Fruit fly (Drosophila melanogaster) whole organism, embryonic: ENCODE data around the gene CG15406.

ENCODE experiments used
- ATbp ChIP-seq: fragments of 200-800 bp; sonication (Bioruptor generic); optimal IDR thresholded peaks from 2 replicates; lab custom pipeline; 2017; ENCODE audit warnings: missing biosample characterization, mild to moderate bottlenecking, missing genetic modification characterization, missing genetic modification reagents
- Asciz ChIP-seq: fragments of 200-800 bp; sonication (Bioruptor generic); optimal IDR thresholded peaks from 2 replicates; lab custom pipeline; 2017; ENCODE audit warnings: missing biosample characterization, mild to moderate bottlenecking, missing genetic modification characterization, missing genetic modification reagents
- Atf6 ChIP-seq: fragments of 200-800 bp; sonication (Bioruptor generic); IDR thresholded peaks from 2 replicates; pipeline ENCODE4 v1.3.6; 2022; ENCODE audit warnings: missing biosample characterization, missing genetic modification characterization
- Blimp-1 ChIP-seq: fragments of 200-800 bp; sonication (Bioruptor generic); optimal IDR thresholded peaks from 3 replicates; lab custom pipeline; 2018; ENCODE audit warnings: missing biosample characterization, missing genetic modification characterization, mild to moderate bottlenecking, moderate library complexity, missing genetic modification reagents
- CG10366 ChIP-seq: fragments of 200-800 bp; sonication (Bioruptor generic); IDR thresholded peaks from 2 replicates; pipeline ENCODE4 v1.3.6; 2022; ENCODE audit warnings: missing biosample characterization, missing genetic modification characterization
- CG10979 ChIP-seq: fragments of 200-800 bp; sonication (Bioruptor generic); optimal IDR thresholded peaks from 2 replicates; lab custom pipeline; 2018; ENCODE audit warnings: missing biosample characterization, mild to moderate bottlenecking, missing genetic modification characterization, moderate library complexity
- CG11504 ChIP-seq: fragments of 200-800 bp; sonication (Bioruptor generic); optimal IDR thresholded peaks from 3 replicates; lab custom pipeline; 2019; ENCODE audit warnings: missing biosample characterization, mild to moderate bottlenecking, missing genetic modification characterization, moderate library complexity
- CG1529 ChIP-seq: fragments of 200-800 bp; sonication (Bioruptor generic); optimal IDR thresholded peaks from 3 replicates; lab custom pipeline; 2018; ENCODE audit warnings: missing biosample characterization, missing genetic modification characterization
- CG15601 ChIP-seq: fragments of 200-800 bp; sonication (Bioruptor generic); optimal IDR thresholded peaks from 3 replicates; lab custom pipeline; 2019; ENCODE audit warnings: missing biosample characterization, mild to moderate bottlenecking, missing genetic modification characterization, moderate library complexity
- CG1603 ChIP-seq: fragments of 200-800 bp; sonication (Bioruptor generic); optimal IDR thresholded peaks from 2 replicates; lab custom pipeline; 2019; ENCODE audit warnings: missing biosample characterization, mild to moderate bottlenecking, missing genetic modification characterization, moderate library complexity
- CG17829 ChIP-seq: fragments of 200-800 bp; optimal IDR thresholded peaks from 2 replicates; lab custom pipeline; 2019; ENCODE audit warnings: missing biosample characterization, mild to moderate bottlenecking, missing genetic modification characterization, moderate library complexity
- CG18262 ChIP-seq: fragments of 200-800 bp; optimal IDR thresholded peaks from 3 replicates; lab custom pipeline; 2019; ENCODE audit warnings: missing biosample characterization, mild to moderate bottlenecking, missing genetic modification characterization, moderate library complexity
- CG1832 ChIP-seq: fragments of 200-800 bp; sonication (Bioruptor generic); optimal IDR thresholded peaks from 2 replicates; lab custom pipeline; 2017; ENCODE audit warnings: missing biosample characterization, mild to moderate bottlenecking, missing genetic modification characterization, inconsistent platforms
- CG2712 ChIP-seq: fragments of 200-800 bp; optimal IDR thresholded peaks from 3 replicates; lab custom pipeline; 2019; ENCODE audit warnings: missing biosample characterization, mild to moderate bottlenecking, missing genetic modification characterization, moderate library complexity
- CG2875 ChIP-seq: fragments of 200-800 bp; sonication (Bioruptor generic); optimal IDR thresholded peaks from 2 replicates; lab custom pipeline; 2017; ENCODE audit warnings: missing biosample characterization, mild to moderate bottlenecking, missing genetic modification characterization, missing genetic modification reagents
- CG31224 ChIP-seq: fragments of 200-800 bp; sonication (Bioruptor generic); IDR thresholded peaks from 2 replicates; pipeline ENCODE4 v1.3.6; 2022; ENCODE audit warnings: missing biosample characterization, missing genetic modification characterization
- CG32772 ChIP-seq: fragments of 200-800 bp; sonication (Bioruptor generic); IDR thresholded peaks from 2 replicates; pipeline ENCODE4 v1.3.6; 2022; ENCODE audit warnings: missing biosample characterization, missing genetic modification characterization
- CG33557 ChIP-seq: fragments of 200-800 bp; sonication (Bioruptor generic); optimal IDR thresholded peaks from 2 replicates; lab custom pipeline; 2019; ENCODE audit warnings: missing biosample characterization, mild to moderate bottlenecking, missing genetic modification characterization, moderate library complexity
- CG6689 ChIP-seq: fragments of 200-800 bp; sonication (Bioruptor generic); IDR thresholded peaks from 2 replicates; pipeline ENCODE4 v1.3.6; 2022; ENCODE audit warnings: missing biosample characterization, missing genetic modification characterization
- CG6813 ChIP-seq: fragments of 200-800 bp; sonication (Bioruptor generic); optimal IDR thresholded peaks from 2 replicates; lab custom pipeline; 2017; ENCODE audit warnings: missing biosample characterization, missing genetic modification characterization, mild to moderate bottlenecking, moderate library complexity, missing genetic modification reagents
- CG7745 ChIP-seq: fragments of 200-800 bp; sonication (Bioruptor generic); optimal IDR thresholded peaks from 2 replicates; lab custom pipeline; 2018; ENCODE audit warnings: missing biosample characterization, mild to moderate bottlenecking, missing genetic modification characterization, moderate library complexity
- CHES-1-like ChIP-seq: fragments of 200-800 bp; sonication (Bioruptor generic); optimal IDR thresholded peaks from 2 replicates; lab custom pipeline; 2016; ENCODE audit warnings: missing biosample characterization, missing genetic modification characterization
- Drgx ChIP-seq: fragments of 200-800 bp; sonication (Bioruptor generic); IDR thresholded peaks from 2 replicates; pipeline ENCODE4 v1.3.6; 2022; ENCODE audit warnings: missing biosample characterization, missing genetic modification characterization
- Eip74EF ChIP-seq, 2 experiments: fragments of 200-800 bp in 1 of 2; fragments of >200 bp in 1 of 2; sonication (Bioruptor generic) in 1 of 2; optimal IDR thresholded peaks; 2 replicates each; lab custom pipeline; 2017 to 2019; ENCODE audit warnings: missing biosample characterization in 2 of 2, missing genetic modification characterization in 2 of 2, mild to moderate bottlenecking in 1 of 2, moderate library complexity in 1 of 2
- Ets65A ChIP-seq: fragments of 200-800 bp; sonication (Bioruptor generic); peaks from one replicate; lab custom pipeline; 2016; ENCODE audit warnings: missing biosample characterization, missing genetic modification characterization
- Gsc ChIP-seq: fragments of 200-800 bp; sonication (Bioruptor generic); IDR thresholded peaks from 2 replicates; pipeline ENCODE4 v1.3.6; 2022; ENCODE audit warnings: missing biosample characterization, missing genetic modification characterization
- HmgD ChIP-seq: fragments of 200-800 bp; sonication (Bioruptor generic); optimal IDR thresholded peaks from 3 replicates; lab custom pipeline; 2016; ENCODE audit warnings: missing biosample characterization, missing genetic modification characterization
- Mes4 ChIP-seq: fragments of 200-800 bp; sonication (Bioruptor generic); optimal IDR thresholded peaks from 2 replicates; lab custom pipeline; 2016; ENCODE audit warnings: missing biosample characterization, missing genetic modification characterization
- Oli ChIP-seq: fragments of 200-800 bp; sonication (Bioruptor generic); optimal IDR thresholded peaks from 2 replicates; lab custom pipeline; 2018; ENCODE audit warnings: missing biosample characterization, mild to moderate bottlenecking, missing genetic modification characterization, moderate library complexity
- bbx ChIP-seq: fragments of 200-800 bp; sonication (Bioruptor generic); IDR thresholded peaks from 2 replicates; pipeline ENCODE4 v1.3.6; 2022; ENCODE audit warnings: missing biosample characterization, missing genetic modification characterization; ENCODE audit not compliant: partially characterized antibody
- bsh ChIP-seq, 2 experiments: fragments of 200-800 bp; sonication (Bioruptor generic); optimal IDR thresholded peaks; 2 replicates each; lab custom pipeline; 2017 to 2018; ENCODE audit warnings: mild to moderate bottlenecking in 2 of 2, missing biosample characterization in 2 of 2, missing genetic modification characterization in 2 of 2, moderate library complexity in 1 of 2
- chm ChIP-seq: fragments of 200-800 bp; sonication (Bioruptor generic); IDR thresholded peaks from 2 replicates; pipeline ENCODE4 v1.3.6; 2022; ENCODE audit warnings: missing biosample characterization, missing genetic modification characterization
- ci ChIP-seq: fragments of 200-800 bp; sonication (Bioruptor generic); IDR thresholded peaks from 3 replicates; pipeline ENCODE4 v1.3.6; 2022; ENCODE audit warnings: missing biosample characterization, missing genetic modification characterization
- corto ChIP-seq: fragments of 200-800 bp; sonication (Bioruptor generic); optimal IDR thresholded peaks from 2 replicates; lab custom pipeline; 2016; ENCODE audit warnings: missing biosample characterization, mild to moderate bottlenecking, missing genetic modification characterization, moderate library complexity
- cwo ChIP-seq: fragments of 200-800 bp; sonication (Bioruptor generic); optimal IDR thresholded peaks from 3 replicates; lab custom pipeline; 2017; ENCODE audit warnings: missing biosample characterization, missing genetic modification characterization, mild to moderate bottlenecking, moderate library complexity, missing genetic modification reagents
- dpn ChIP-seq, 2 experiments: fragments of 200-800 bp; sonication (Bioruptor generic); optimal IDR thresholded peaks; 3 replicates each; lab custom pipeline; 2016; ENCODE audit warnings: missing biosample characterization in 2 of 2, missing genetic modification characterization in 2 of 2
- ems ChIP-seq: fragments of 200-800 bp; sonication (Bioruptor generic); optimal IDR thresholded peaks from 3 replicates; lab custom pipeline; 2016; ENCODE audit warnings: missing biosample characterization, missing genetic modification characterization
- gfzf ChIP-seq: fragments of 200-800 bp; sonication (Bioruptor generic); optimal IDR thresholded peaks from 2 replicates; lab custom pipeline; 2016; ENCODE audit warnings: missing biosample characterization, mild to moderate bottlenecking, missing genetic modification characterization, moderate library complexity
- lola ChIP-seq, 3 experiments: fragments of >200 bp in 2 of 3; fragments of 200-800 bp in 1 of 3; sonication (Bioruptor generic) in 1 of 3; optimal IDR thresholded peaks; 2 replicates each; lab custom pipeline; 2017 to 2019; ENCODE audit warnings: missing biosample characterization in 3 of 3, missing genetic modification characterization in 3 of 3, mild to moderate bottlenecking in 1 of 3, moderate library complexity in 1 of 3
- phol ChIP-seq: fragments of 200-800 bp; sonication (Bioruptor generic); optimal IDR thresholded peaks from 3 replicates; lab custom pipeline; 2018; ENCODE audit warnings: missing biosample characterization, mild to moderate bottlenecking, missing genetic modification characterization, moderate library complexity
- sens ChIP-seq: fragments of 200-800 bp; sonication (Bioruptor generic); peaks from one replicate; lab custom pipeline; 2016; ENCODE audit warnings: missing biosample characterization, missing genetic modification characterization
- slbo ChIP-seq: fragments of 200-800 bp; sonication (Bioruptor generic); IDR thresholded peaks from 2 replicates; pipeline ENCODE4 v1.3.6; 2022; ENCODE audit warnings: missing biosample characterization, missing genetic modification characterization
- so ChIP-seq: fragments of 200-800 bp; sonication (Bioruptor generic); IDR thresholded peaks from 3 replicates; pipeline ENCODE4 v1.3.6; 2022; ENCODE audit warnings: missing biosample characterization, missing genetic modification characterization
- sqz ChIP-seq: fragments of 200-800 bp; sonication (Bioruptor generic); optimal IDR thresholded peaks from 3 replicates; lab custom pipeline; 2018; ENCODE audit warnings: missing biosample characterization, mild to moderate bottlenecking, missing genetic modification characterization
- ttk ChIP-seq: fragments of 200-800 bp; sonication (Bioruptor generic); IDR thresholded peaks from 2 replicates; pipeline ENCODE4 v2.1.2; 2022; ENCODE audit warnings: missing biosample characterization, missing genetic modification characterization

Gene CG15406

DNA sequence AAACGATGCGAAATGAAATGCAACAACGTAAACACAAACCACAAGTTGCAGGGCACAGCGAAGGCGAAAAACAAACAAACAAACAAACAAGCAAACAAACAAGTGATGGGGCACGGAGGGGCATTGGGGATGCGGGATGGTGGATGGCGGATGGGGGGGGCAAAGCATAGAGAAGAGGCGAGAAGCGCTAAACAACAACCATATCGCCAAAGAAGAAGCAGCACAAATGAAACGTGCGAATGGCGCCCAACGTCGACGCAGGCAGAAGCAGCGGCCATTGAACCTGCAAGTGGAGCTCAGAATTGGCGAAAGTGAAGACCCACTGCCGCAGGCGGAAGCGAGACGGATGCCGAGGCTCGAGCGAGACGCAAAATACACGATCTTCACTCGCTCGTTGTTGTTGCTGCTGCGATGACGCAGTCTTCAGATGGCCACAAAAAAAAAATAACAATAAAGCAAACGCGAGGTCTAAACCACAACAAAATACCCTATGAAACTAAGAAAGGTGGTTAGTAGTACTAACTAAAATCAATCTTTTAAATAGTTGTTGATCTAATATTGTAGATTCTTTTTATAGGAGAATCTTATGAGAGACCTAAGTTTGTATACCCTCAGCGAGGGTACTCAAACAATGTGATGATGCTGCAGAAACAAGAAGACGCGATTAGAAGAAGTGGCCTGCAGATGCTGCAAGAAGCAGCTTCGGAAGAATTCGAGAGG, 36.9 kb downstream of the CG15406 start (continued):
- peak; percentile 15 for TF ChIP-seq CG10979
- TF ChIP-seq CHES-1-like = no peak
- no peak for TF ChIP-seq bbx (GFP tag; lab: Robert Waterston, UW)
- peak; percentile 81 for TF ChIP-seq Blimp-1
- peak; percentile 16 for TF ChIP-seq CG6813 (GFP tag; lab: Kevin White, UChicago)
- peak; percentile 91 for TF ChIP-seq corto (GFP tag; lab: Kevin White, UChicago)
- TF ChIP-seq Mes4 = no peak
- peak; percentile 27; the same call in 1 of the 2 replicates for TF ChIP-seq CG32772 (GFP tag; lab: Robert Waterston, UW)
- 0 out of 2 replicates have a peak, but pooled peaks have one; percentile 15 for TF ChIP-seq slbo (GFP tag; lab: Robert Waterston, UW)
- peak in 1 of 3 experiments; percentile 14 for TF ChIP-seq lola (GFP tag; optimal IDR thresholded peaks at IDR 0.05; lab: Kevin White, UChicago)
- TF ChIP-seq Ets65A (GFP tag; lab: Kevin White, UChicago) = peak; percentile 68
- TF ChIP-seq CG7745 (tag; lab: Kevin White, UChicago) = no peak
- peak; percentile 66 for TF ChIP-seq ATbp (GFP tag; lab: Kevin White, UChicago)
- TF ChIP-seq CG31224 = 0 out of 2 replicates have a peak, but pooled peaks have one; percentile 20
- no peak for TF ChIP-seq CG15601 (tag; lab: Kevin White, UChicago)
- TF ChIP-seq CG6689 = 0 out of 2 replicates have a peak, but pooled peaks have one; percentile 21
- TF ChIP-seq gfzf (GFP tag; lab: Kevin White, UChicago) = no peak
- no peak for TF ChIP-seq HmgD (GFP tag; lab: Kevin White, UChicago)
- peak; percentile 54 to 69 for TF ChIP-seq bsh (GFP tag; optimal IDR thresholded peaks at IDR 0.05; lab: Kevin White, UChicago)
- no peak for TF ChIP-seq Atf6 (GFP tag; lab: Robert Waterston, UW)
- peak; percentile 29 for TF ChIP-seq CG33557 (GFP tag; lab: Kevin White, UChicago)
- peak; percentile 1 for TF ChIP-seq CG18262
- no peak for TF ChIP-seq Oli (tag; lab: Kevin White, UChicago)
- peak; percentile 52 for TF ChIP-seq cwo (GFP tag; lab: Kevin White, UChicago)
- TF ChIP-seq ci (GFP tag; lab: Robert Waterston, UW) = peak; percentile 60; the same call in 1 of the 3 replicates
- TF ChIP-seq dpn (GFP tag; optimal IDR thresholded peaks at IDR 0.05; lab: Kevin White, UChicago) = peak in 1 of 2 experiments; percentile 13
- TF ChIP-seq CG10366 (GFP tag; lab: Robert Waterston, UW) = peak; percentile 35; the same call in 1 of the 2 replicates
- TF ChIP-seq CG11504 (tag; lab: Kevin White, UChicago) = peak; percentile 31
- TF ChIP-seq Asciz (GFP tag; lab: Kevin White, UChicago) = peak; percentile 12
- TF ChIP-seq Drgx = peak; percentile 80
- TF ChIP-seq so = 0 out of 3 replicates have a peak, but pooled peaks have one; percentile 41
- TF ChIP-seq CG17829 (tag; lab: Kevin White, UChicago) = no peak
- TF ChIP-seq CG2712 (tag; lab: Kevin White, UChicago) = peak; percentile 19
- peak; percentile 58 for TF ChIP-seq sqz (GFP tag; lab: Kevin White, UChicago)
- no peak for TF ChIP-seq Gsc
- no peak for TF ChIP-seq ttk (GFP tag; lab: Robert Waterston, UW)
- TF ChIP-seq chm (GFP tag; lab: Robert Waterston, UW) = peak; percentile 24; the same call in 1 of the 2 replicates
- peak; percentile 13 for TF ChIP-seq CG2875 (GFP tag; lab: Kevin White, UChicago)
- no peak for TF ChIP-seq ems (GFP tag; lab: Kevin White, UChicago)
- TF ChIP-seq sens (GFP tag; lab: Kevin White, UChicago) = peak; percentile 73
- peak; percentile 20 for TF ChIP-seq CG1832 (GFP tag; lab: Kevin White, UChicago)
- peak; percentile 24 for TF ChIP-seq CG1529 (GFP tag; lab: Kevin White, UChicago)
- TF ChIP-seq CG1603 (tag; lab: Kevin White, UChicago) = peak; percentile 28
- TF ChIP-seq phol (tag; lab: Kevin White, UChicago) = no peak
- TF ChIP-seq Eip74EF (GFP tag; optimal IDR thresholded peaks at IDR 0.05; lab: Kevin White, UChicago) = no peak
